Worm (Caenorhabditis elegans): ENCODE measurements around the gene ctsa-3.1.

DNA sequence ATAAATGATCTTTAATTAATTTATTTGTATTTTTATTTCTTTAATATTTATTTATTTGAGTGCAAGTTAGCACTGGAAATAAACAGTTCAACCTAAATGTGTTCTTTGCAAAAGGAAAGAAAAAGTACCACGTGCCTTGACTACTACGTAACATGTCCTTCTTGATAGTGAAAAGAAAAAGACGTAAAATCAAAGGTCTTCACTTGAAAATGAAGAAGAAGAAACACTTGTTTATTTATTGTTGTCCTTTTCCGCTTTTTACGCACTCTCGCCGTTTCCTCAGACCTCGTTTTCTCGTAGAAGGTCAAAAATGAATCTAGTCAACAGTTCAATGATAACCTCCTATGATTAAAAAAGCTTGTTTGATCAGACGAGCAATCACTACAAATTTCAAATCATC lies 45.3 kb downstream of the ctsa-3.1 start:
- TF ChIP-seq nhr-11 (tag; optimal IDR thresholded peaks at IDR 0.05) (no peak), ceh-28 (tag; optimal IDR thresholded peaks at IDR 0.05) (no peak), nhr-76 (tag; optimal IDR thresholded peaks at IDR 0.05) (no peak), fkh-10 (GFP tag; optimal IDR thresholded peaks at IDR 0.05) (no peak), nhr-12 (tag; optimal IDR thresholded peaks at IDR 0.05) (no peak), unc-62 (GFP tag; optimal IDR thresholded peaks at IDR 0.05) (no peak), fos-1 (tag; optimal IDR thresholded peaks at IDR 0.05) (no peak), nhr-77 (tag; optimal IDR thresholded peaks at IDR 0.05) (no peak), ceh-9 (tag; optimal IDR thresholded peaks at IDR 0.05) (no peak), elt-2 (tag; optimal IDR thresholded peaks at IDR 0.05) (no peak), ztf-4 (tag; optimal IDR thresholded peaks at IDR 0.05) (no peak), hmg-11 (tag; optimal IDR thresholded peaks at IDR 0.05) (no peak), unc-39 (tag; optimal IDR thresholded peaks at IDR 0.05) (no peak), ztf-11 (tag; optimal IDR thresholded peaks at IDR 0.05) (no peak)

Measured in whole organism, L3 larva.